Worm (Caenorhabditis elegans) whole organism, late embryonic: ENCODE measurements around the gene CD4.8.

ENCODE experiments used
- ama-1 ChIP-seq: fragments of 150-350 bp; optimal IDR thresholded peaks from 2 replicates; lab custom pipeline; 2014
- ceh-30 ChIP-seq: fragments of 150-350 bp; optimal IDR thresholded peaks from 2 replicates; lab custom pipeline; 2014; ENCODE audit warnings: missing biosample characterization, missing genetic modification characterization
- ceh-48 ChIP-seq: sonication (generic microtip); optimal IDR thresholded peaks from 2 replicates; lab custom pipeline; 2016; ENCODE audit warnings: missing genetic modification characterization, inconsistent platforms, missing compliant biosample characterization
- fax-1 ChIP-seq: sonication (generic microtip); optimal IDR thresholded peaks from 2 replicates; lab custom pipeline; 2016; ENCODE audit warnings: missing genotype, missing genetic modification characterization, missing compliant biosample characterization
- hlh-15 ChIP-seq: sonication (generic microtip); optimal IDR thresholded peaks from 2 replicates; lab custom pipeline; 2016; ENCODE audit warnings: missing genetic modification characterization, missing compliant biosample characterization
- nhr-11 ChIP-seq: fragments of 150-350 bp; optimal IDR thresholded peaks from 2 replicates; lab custom pipeline; 2014; ENCODE audit warnings: missing biosample characterization, missing genetic modification characterization
- pat-9 ChIP-seq: fragments of 200-800 bp; sonication (Bioruptor generic); optimal IDR thresholded peaks from 2 replicates; lab custom pipeline; 2018; ENCODE audit warnings: mild to moderate bottlenecking, missing genetic modification characterization, moderate library complexity, missing compliant biosample characterization

ce11 chrV:5620040-5620439, 18.9 kb upstream of the CD4.8 start, which contains the start of gene memb-2:
- no peak for TF ChIP-seq ceh-30 (tag; lab: Kevin White, UChicago)
- no peak for TF ChIP-seq nhr-11 (tag; lab: Kevin White, UChicago)
- no peak for TF ChIP-seq fax-1 (tag; lab: Kevin White, UChicago)
- TF ChIP-seq ceh-48 (tag; lab: Kevin White, UChicago) = no peak
- TF ChIP-seq hlh-15 = no peak
- TF ChIP-seq pat-9 = no peak
- no peak for TF ChIP-seq ama-1 (lab: Kevin White, UChicago)
